Worm (Caenorhabditis elegans) whole organism, mixed stage, embryonic: Measurements from ENCODE around the gene F35E12.10.

Source experiments
- bed-3 ChIP-seq: fragments of 200-800 bp; sonication (Bioruptor generic); optimal IDR thresholded peaks from 3 replicates; lab custom pipeline; 2018; ENCODE audit warnings: mild to moderate bottlenecking, missing genetic modification characterization, moderate library complexity, missing compliant biosample characterization
- ces-1 ChIP-seq: fragments of 150-350 bp; optimal IDR thresholded peaks from 2 replicates; lab custom pipeline; 2014; ENCODE audit warnings: missing biosample characterization, missing genetic modification reagents, missing genetic modification characterization
- cnd-1 ChIP-seq: fragments of 200-800 bp; sonication (Bioruptor generic); optimal IDR thresholded peaks from 2 replicates; lab custom pipeline; 2018; ENCODE audit warnings: mild to moderate bottlenecking, missing genetic modification characterization, missing compliant biosample characterization
- elt-1 ChIP-seq: sonication (generic microtip); optimal IDR thresholded peaks from 2 replicates; lab custom pipeline; 2017; ENCODE audit warnings: missing genetic modification characterization, mild to moderate bottlenecking, missing compliant biosample characterization, antibody characterized with exemption, moderate library complexity, borderline replicate concordance; ENCODE audit not compliant: insufficient read depth
- flh-1 ChIP-seq: fragments of 200-800 bp; sonication (Bioruptor generic); optimal IDR thresholded peaks from 2 replicates; lab custom pipeline; 2018; ENCODE audit warnings: mild to moderate bottlenecking, missing genetic modification characterization, moderate library complexity, missing compliant biosample characterization
- ham-2 ChIP-seq: fragments of 200-800 bp; sonication (Bioruptor generic); optimal IDR thresholded peaks from 2 replicates; lab custom pipeline; 2018; ENCODE audit warnings: mild to moderate bottlenecking, missing genetic modification characterization, missing compliant biosample characterization
- lin-13 ChIP-seq: fragments of 150-350 bp; optimal IDR thresholded peaks from 2 replicates; lab custom pipeline; 2014; ENCODE audit warnings: missing biosample characterization, missing genetic modification characterization
- lsy-2 ChIP-seq: fragments of 150-350 bp; optimal IDR thresholded peaks from 2 replicates; lab custom pipeline; 2014; ENCODE audit warnings: missing biosample characterization, missing genetic modification characterization
- nhr-12 ChIP-seq: fragments of 150-350 bp; optimal IDR thresholded peaks from 2 replicates; lab custom pipeline; 2014; ENCODE audit warnings: missing biosample characterization, missing genetic modification characterization
- pha-4 ChIP-seq: fragments of 150-350 bp; optimal IDR thresholded peaks from 2 replicates; lab custom pipeline; 2018; ENCODE audit warnings: missing biosample characterization, missing genetic modification reagents, missing genetic modification characterization
- snpc-4 ChIP-seq: fragments of 150-350 bp; optimal IDR thresholded peaks from 2 replicates; lab custom pipeline; 2014; ENCODE audit warnings: missing biosample characterization, missing genetic modification characterization
- unc-39 ChIP-seq: fragments of 150-350 bp; optimal IDR thresholded peaks from 2 replicates; lab custom pipeline; 2014; ENCODE audit warnings: missing biosample characterization, missing genetic modification characterization
- unc-62 ChIP-seq: fragments of 150-350 bp; optimal IDR thresholded peaks from 2 replicates; lab custom pipeline; 2014; ENCODE audit warnings: missing biosample characterization, missing genetic modification reagents, missing genetic modification characterization
- ztf-11 ChIP-seq: fragments of 150-350 bp; optimal IDR thresholded peaks from 2 replicates; lab custom pipeline; 2014; ENCODE audit warnings: missing biosample characterization, missing genetic modification characterization

ce11 chrV:13739901-13740300, 8.7 kb downstream of the F35E12.10 start:
- TF ChIP-seq ham-2 = no peak
- no peak for TF ChIP-seq unc-39
- no peak for TF ChIP-seq elt-1 (tag; lab: Kevin White, UChicago)
- no peak for TF ChIP-seq flh-1 (GFP tag; lab: Kevin White, UChicago)
- no peak for TF ChIP-seq ces-1
- no peak for TF ChIP-seq nhr-12 (tag; lab: Kevin White, UChicago)
- TF ChIP-seq unc-62 = no peak
- no peak for TF ChIP-seq snpc-4 (tag; lab: Kevin White, UChicago)
- TF ChIP-seq lsy-2 (tag; lab: Kevin White, UChicago) = no peak
- no peak for TF ChIP-seq bed-3 (GFP tag; lab: Kevin White, UChicago)
- TF ChIP-seq ztf-11 (tag; lab: Kevin White, UChicago) = no peak
- no peak for TF ChIP-seq lin-13
- TF ChIP-seq pha-4 (tag; lab: Kevin White, UChicago) = no peak
- no peak for TF ChIP-seq cnd-1 (tag; lab: Kevin White, UChicago)
